Fruit fly (Drosophila melanogaster) whole organism, embryonic: Measurements from ENCODE around the gene Hf.

ENCODE experiments used
- Abd-B ChIP-seq: fragments of 200-800 bp; sonication (Bioruptor generic); optimal IDR thresholded peaks from 2 replicates; lab custom pipeline; 2018; ENCODE audit warnings: missing biosample characterization, mild to moderate bottlenecking, missing genetic modification characterization, moderate library complexity
- Aef1 ChIP-seq: fragments of 200-800 bp; sonication (Bioruptor generic); IDR thresholded peaks from 3 replicates; pipeline ENCODE4 v1.3.6; 2022; ENCODE audit warnings: missing biosample characterization, missing genetic modification characterization
- Asciz ChIP-seq: fragments of 200-800 bp; sonication (Bioruptor generic); optimal IDR thresholded peaks from 2 replicates; lab custom pipeline; 2017; ENCODE audit warnings: missing biosample characterization, mild to moderate bottlenecking, missing genetic modification characterization, missing genetic modification reagents
- Blimp-1 ChIP-seq: fragments of 200-800 bp; sonication (Bioruptor generic); optimal IDR thresholded peaks from 3 replicates; lab custom pipeline; 2018; ENCODE audit warnings: missing biosample characterization, missing genetic modification characterization, mild to moderate bottlenecking, moderate library complexity, missing genetic modification reagents
- CG10209 ChIP-seq: fragments of 200-800 bp; sonication (Bioruptor generic); optimal IDR thresholded peaks from 3 replicates; lab custom pipeline; 2017; ENCODE audit warnings: missing biosample characterization, mild to moderate bottlenecking, missing genetic modification characterization, missing genetic modification reagents
- CG11247 ChIP-seq: fragments of 200-800 bp; sonication (Bioruptor generic); IDR thresholded peaks from 2 replicates; pipeline ENCODE4 v1.3.6; 2022; ENCODE audit warnings: missing biosample characterization, missing genetic modification characterization
- CG12071 ChIP-seq: fragments of 200-800 bp; sonication (Bioruptor generic); optimal IDR thresholded peaks from 3 replicates; lab custom pipeline; 2018; ENCODE audit warnings: missing biosample characterization, mild to moderate bottlenecking, missing genetic modification characterization
- CG12155 ChIP-seq: fragments of 200-800 bp; sonication (Bioruptor generic); optimal IDR thresholded peaks from 3 replicates; lab custom pipeline; 2016; ENCODE audit warnings: missing biosample characterization, missing genetic modification characterization
- CG12299 ChIP-seq: fragments of 200-800 bp; sonication (Bioruptor generic); optimal IDR thresholded peaks from 2 replicates; lab custom pipeline; 2018; ENCODE audit warnings: missing biosample characterization, mild to moderate bottlenecking, missing genetic modification characterization
- CG13287 ChIP-seq: fragments of 200-800 bp; sonication (Bioruptor generic); IDR thresholded peaks from 2 replicates; pipeline ENCODE4 v1.3.6; 2022; ENCODE audit warnings: missing biosample characterization, missing genetic modification characterization; ENCODE audit not compliant: partially characterized antibody
- CG13894 ChIP-seq: fragments of 200-800 bp; sonication (Bioruptor generic); optimal IDR thresholded peaks from 3 replicates; lab custom pipeline; 2018; ENCODE audit warnings: missing biosample characterization, mild to moderate bottlenecking, missing genetic modification characterization, moderate library complexity
- CG14441 ChIP-seq: fragments of 200-800 bp; sonication (Bioruptor generic); IDR thresholded peaks from 2 replicates; pipeline ENCODE4 v1.3.6; 2022; ENCODE audit warnings: missing biosample characterization, missing genetic modification characterization
- CG15601 ChIP-seq: fragments of 200-800 bp; sonication (Bioruptor generic); optimal IDR thresholded peaks from 3 replicates; lab custom pipeline; 2019; ENCODE audit warnings: missing biosample characterization, mild to moderate bottlenecking, missing genetic modification characterization, moderate library complexity
- CG1603 ChIP-seq: fragments of 200-800 bp; sonication (Bioruptor generic); optimal IDR thresholded peaks from 2 replicates; lab custom pipeline; 2019; ENCODE audit warnings: missing biosample characterization, mild to moderate bottlenecking, missing genetic modification characterization, moderate library complexity
- CG16863 ChIP-seq: fragments of 200-800 bp; sonication (Bioruptor generic); optimal IDR thresholded peaks from 3 replicates; lab custom pipeline; 2016; ENCODE audit warnings: missing biosample characterization, missing genetic modification characterization
- CG17328 ChIP-seq: fragments of 200-800 bp; sonication (Bioruptor generic); IDR thresholded peaks from 2 replicates; pipeline ENCODE4 v1.3.6; 2022; ENCODE audit warnings: missing biosample characterization, missing genetic modification characterization
- CG33557 ChIP-seq: fragments of 200-800 bp; sonication (Bioruptor generic); optimal IDR thresholded peaks from 2 replicates; lab custom pipeline; 2019; ENCODE audit warnings: missing biosample characterization, mild to moderate bottlenecking, missing genetic modification characterization, moderate library complexity
- CG3407 ChIP-seq: fragments of 200-800 bp; sonication (Bioruptor generic); optimal IDR thresholded peaks from 2 replicates; lab custom pipeline; 2018; ENCODE audit warnings: missing biosample characterization, mild to moderate bottlenecking, missing genetic modification characterization
- CG6272 ChIP-seq: fragments of 200-800 bp; sonication (Bioruptor generic); IDR thresholded peaks from 2 replicates; pipeline ENCODE4 v1.3.6; 2022; ENCODE audit warnings: missing biosample characterization, missing genetic modification characterization
- CG9817 ChIP-seq: fragments of 200-800 bp; sonication (Bioruptor generic); optimal IDR thresholded peaks from 2 replicates; lab custom pipeline; 2018; ENCODE audit warnings: missing biosample characterization, mild to moderate bottlenecking, missing genetic modification characterization, moderate library complexity
- CrebB ChIP-seq: fragments of 200-800 bp; sonication (Bioruptor generic); optimal IDR thresholded peaks from 3 replicates; lab custom pipeline; 2018; ENCODE audit warnings: missing biosample characterization, mild to moderate bottlenecking, missing genetic modification characterization
- Dp ChIP-seq: fragments of 200-800 bp; sonication (Bioruptor generic); optimal IDR thresholded peaks from 2 replicates; lab custom pipeline; 2018; ENCODE audit warnings: missing biosample characterization, mild to moderate bottlenecking, missing genetic modification characterization, moderate library complexity
- Dref ChIP-seq: fragments of 200-800 bp; sonication (Bioruptor generic); IDR thresholded peaks from 2 replicates; pipeline ENCODE4 v1.3.6; 2022; ENCODE audit warnings: missing biosample characterization, missing genetic modification characterization
- ERR ChIP-seq: fragments of 200-800 bp; sonication (Bioruptor generic); optimal IDR thresholded peaks from 2 replicates; lab custom pipeline; 2016; ENCODE audit warnings: missing biosample characterization, missing genetic modification characterization
- Fer2 ChIP-seq: fragments of 200-800 bp; sonication (Bioruptor generic); optimal IDR thresholded peaks from 2 replicates; lab custom pipeline; 2018; ENCODE audit warnings: missing biosample characterization, mild to moderate bottlenecking, missing genetic modification characterization, moderate library complexity
- MTF-1 ChIP-seq: fragments of 200-800 bp; sonication (Bioruptor generic); optimal IDR thresholded peaks from 2 replicates; lab custom pipeline; 2018; ENCODE audit warnings: missing biosample characterization, mild to moderate bottlenecking, missing genetic modification characterization, borderline replicate concordance
- NfI ChIP-seq: fragments of 200-800 bp; sonication (Bioruptor generic); optimal IDR thresholded peaks from 3 replicates; lab custom pipeline; 2018; ENCODE audit warnings: missing biosample characterization, mild to moderate bottlenecking, missing genetic modification characterization, moderate library complexity
- Sry-β ChIP-seq: fragments of 200-800 bp; sonication (Bioruptor generic); optimal IDR thresholded peaks from 2 replicates; lab custom pipeline; 2018; ENCODE audit warnings: missing biosample characterization, mild to moderate bottlenecking, missing genetic modification characterization, moderate library complexity
- Vsx1 ChIP-seq: fragments of 200-800 bp; sonication (Bioruptor generic); optimal IDR thresholded peaks from 2 replicates; lab custom pipeline; 2017; ENCODE audit warnings: missing biosample characterization, mild to moderate bottlenecking, missing genetic modification characterization, missing genetic modification reagents
- ara ChIP-seq: fragments of 200-800 bp; sonication (Bioruptor generic); IDR thresholded peaks from 2 replicates; pipeline ENCODE4 v1.3.6; 2022; ENCODE audit warnings: missing biosample characterization, missing genetic modification characterization
- br ChIP-seq: fragments of >200 bp; optimal IDR thresholded peaks from 2 replicates; lab custom pipeline; 2017
- dmrt11E ChIP-seq: fragments of 200-800 bp; sonication (Bioruptor generic); optimal IDR thresholded peaks from 3 replicates; lab custom pipeline; 2018; ENCODE audit warnings: missing biosample characterization, mild to moderate bottlenecking, missing genetic modification characterization, moderate library complexity
- gro ChIP-seq: fragments of 200-800 bp; sonication (Bioruptor generic); optimal IDR thresholded peaks from 2 replicates; lab custom pipeline; 2016; ENCODE audit warnings: missing biosample characterization, missing genetic modification characterization
- gt ChIP-seq: fragments of 200-800 bp; sonication (Bioruptor generic); IDR thresholded peaks from 2 replicates; pipeline ENCODE4 v1.3.6; 2022; ENCODE audit warnings: missing biosample characterization, missing genetic modification characterization
- ind ChIP-seq: fragments of 200-800 bp; sonication (Bioruptor generic); optimal IDR thresholded peaks from 3 replicates; lab custom pipeline; 2016; ENCODE audit warnings: missing biosample characterization, missing genetic modification characterization
- kah ChIP-seq: fragments of 200-800 bp; sonication (Bioruptor generic); optimal IDR thresholded peaks from 2 replicates; lab custom pipeline; 2018; ENCODE audit warnings: missing biosample characterization, mild to moderate bottlenecking, missing genetic modification characterization
- ken ChIP-seq: fragments of 200-800 bp; sonication (Bioruptor generic); IDR thresholded peaks from 3 replicates; pipeline ENCODE4 v1.3.6; 2022; ENCODE audit warnings: missing biosample characterization, missing genetic modification characterization
- lab ChIP-seq: fragments of 200-800 bp; sonication (Bioruptor generic); optimal IDR thresholded peaks from 3 replicates; lab custom pipeline; 2017; ENCODE audit warnings: missing biosample characterization, missing genetic modification characterization, mild to moderate bottlenecking, moderate library complexity, missing genetic modification reagents
- mld ChIP-seq: fragments of 200-800 bp; sonication (Bioruptor generic); IDR thresholded peaks from 3 replicates; pipeline ENCODE4 v1.3.6; 2022; ENCODE audit warnings: missing biosample characterization, missing genetic modification characterization; ENCODE audit not compliant: partially characterized antibody
- oc ChIP-seq: fragments of 200-800 bp; sonication (Bioruptor generic); optimal IDR thresholded peaks from 2 replicates; lab custom pipeline; 2018; ENCODE audit warnings: missing biosample characterization, mild to moderate bottlenecking, missing genetic modification characterization, moderate library complexity
- odd ChIP-seq: fragments of 200-800 bp; sonication (Bioruptor generic); optimal IDR thresholded peaks from 2 replicates; lab custom pipeline; 2017; ENCODE audit warnings: missing biosample characterization, mild to moderate bottlenecking, missing genetic modification characterization
- pfk ChIP-seq: fragments of 200-800 bp; sonication (Bioruptor generic); optimal IDR thresholded peaks from 2 replicates; lab custom pipeline; 2018; ENCODE audit warnings: missing biosample characterization, mild to moderate bottlenecking, missing genetic modification characterization, moderate library complexity
- pita ChIP-seq: fragments of 200-800 bp; sonication (Bioruptor generic); optimal IDR thresholded peaks from 2 replicates; lab custom pipeline; 2017; ENCODE audit warnings: missing biosample characterization, mild to moderate bottlenecking, missing genetic modification characterization
- pros ChIP-seq: fragments of 200-800 bp; sonication (Bioruptor generic); optimal IDR thresholded peaks from 3 replicates; lab custom pipeline; 2019; ENCODE audit warnings: missing biosample characterization, mild to moderate bottlenecking, missing genetic modification characterization, moderate library complexity
- psq ChIP-seq: fragments of 200-800 bp; sonication (Bioruptor generic); optimal IDR thresholded peaks from 2 replicates; lab custom pipeline; 2017; ENCODE audit warnings: missing biosample characterization, missing genetic modification characterization
- run ChIP-seq: fragments of 200-800 bp; sonication (Bioruptor generic); optimal IDR thresholded peaks from 3 replicates; lab custom pipeline; 2018; ENCODE audit warnings: missing biosample characterization, mild to moderate bottlenecking, missing genetic modification characterization
- sens ChIP-seq: fragments of 200-800 bp; sonication (Bioruptor generic); peaks from one replicate; lab custom pipeline; 2016; ENCODE audit warnings: missing biosample characterization, missing genetic modification characterization
- sima ChIP-seq: fragments of 200-800 bp; sonication (Bioruptor generic); optimal IDR thresholded peaks from 2 replicates; lab custom pipeline; 2016; ENCODE audit warnings: missing biosample characterization, missing genetic modification characterization
- slbo ChIP-seq: fragments of 200-800 bp; sonication (Bioruptor generic); IDR thresholded peaks from 2 replicates; pipeline ENCODE4 v1.3.6; 2022; ENCODE audit warnings: missing biosample characterization, missing genetic modification characterization
- sna ChIP-seq: fragments of 200-800 bp; sonication (Bioruptor generic); IDR thresholded peaks from 2 replicates; pipeline ENCODE4 v1.3.6; 2022; ENCODE audit warnings: missing biosample characterization, missing genetic modification characterization; ENCODE audit not compliant: partially characterized antibody
- yki ChIP-seq: fragments of >200 bp; optimal IDR thresholded peaks from 3 replicates; lab custom pipeline; 2018
- z ChIP-seq: fragments of 200-800 bp; sonication (Bioruptor generic); IDR thresholded peaks from 3 replicates; pipeline ENCODE4 v1.3.6; 2022; ENCODE audit warnings: missing biosample characterization, missing genetic modification characterization

Gene Hf

DNA sequence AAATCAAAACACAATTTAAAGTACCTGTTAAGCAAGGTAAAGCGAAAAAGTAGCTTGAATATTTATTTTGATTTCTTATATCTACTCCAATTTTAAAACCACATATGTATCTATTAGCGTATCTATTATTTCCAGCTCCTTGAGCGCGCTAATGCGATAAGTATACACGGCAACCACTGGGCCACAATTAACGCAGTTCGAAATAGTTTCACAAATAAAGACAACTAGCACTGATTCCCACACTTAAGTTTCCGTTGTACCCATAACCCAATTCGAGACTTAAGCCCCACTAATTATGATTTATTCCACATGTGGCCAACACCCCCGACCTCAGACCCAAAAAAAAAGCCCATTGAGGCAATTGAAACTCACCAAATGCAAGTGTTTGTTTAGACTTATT, 49.0 kb upstream of the Hf start (continued):
- TF ChIP-seq CG3407 (GFP tag; lab: Kevin White, UChicago) (peak; percentile 7), CG15601 (peak; percentile 47), gro (GFP tag; lab: Kevin White, UChicago) (no peak), ind (GFP tag; lab: Kevin White, UChicago) (no peak), ara (GFP tag; lab: Robert Waterston, UW) (no peak), sna (GFP tag; lab: Robert Waterston, UW) (no peak), z (GFP tag; lab: Robert Waterston, UW) (no peak), Dp (GFP tag; lab: Kevin White, UChicago) (no peak), CG10209 (peak; percentile 5), Fer2 (no peak), Aef1 (GFP tag; lab: Robert Waterston, UW) (no peak), pita (no peak), Abd-B (GFP tag; lab: Kevin White, UChicago) (no peak), psq (GFP tag; lab: Kevin White, UChicago) (no peak), ken (GFP tag; lab: Robert Waterston, UW) (no peak), br (no peak), CG1603 (tag; lab: Kevin White, UChicago) (peak; percentile 11), Vsx1 (GFP tag; lab: Kevin White, UChicago) (peak; percentile 6), CG12071 (GFP tag; lab: Kevin White, UChicago) (peak; percentile 37), NfI (GFP tag; lab: Kevin White, UChicago) (no peak), CG12299 (no peak), oc (no peak), Sry-β (GFP tag; lab: Kevin White, UChicago) (no peak), CG14441 (GFP tag; lab: Robert Waterston, UW) (no peak), CG13287 (GFP tag; lab: Robert Waterston, UW) (no peak), pfk (no peak), Blimp-1 (peak; percentile 7), CG12155 (GFP tag; lab: Kevin White, UChicago) (no peak), sima (GFP tag; lab: Kevin White, UChicago) (no peak), lab (GFP tag; lab: Kevin White, UChicago) (peak; percentile 40), CG9817 (no peak), CG6272 (no peak), kah (GFP tag; lab: Kevin White, UChicago) (no peak), slbo (GFP tag; lab: Robert Waterston, UW) (no peak), CG33557 (no peak), sens (GFP tag; lab: Kevin White, UChicago) (peak; percentile 55), pros (no peak), run (tag; lab: Kevin White, UChicago) (no peak), mld (no peak), Asciz (GFP tag; lab: Kevin White, UChicago) (peak; percentile 51), CG13894 (tag; lab: Kevin White, UChicago) (no peak), ERR (GFP tag; lab: Kevin White, UChicago) (no peak), CG11247 (GFP tag; lab: Robert Waterston, UW) (no peak), CG16863 (no peak), odd (GFP tag; lab: Kevin White, UChicago) (peak; percentile 31), Dref (GFP tag; lab: Robert Waterston, UW) (no peak), yki (lab: Kevin White, UChicago) (no peak), CG17328 (GFP tag; lab: Robert Waterston, UW) (no peak), MTF-1 (GFP tag; lab: Kevin White, UChicago) (peak; percentile 20), CrebB (tag; lab: Kevin White, UChicago) (no peak), dmrt11E (tag; lab: Kevin White, UChicago) (no peak), gt (no peak)
